Worm (Caenorhabditis elegans): Measurements from ENCODE around the gene H10D18.1.

Gene H10D18.1

ce11 chrV:3812291-3812690 is 2.7 kb upstream of the H10D18.1 start, which contains the start of gene scl-12:
TSS of gene scl-12 (plus strand) at chrV:3812591.
- TF ChIP-seq hmbx-1 (tag; optimal IDR thresholded peaks at IDR 0.05) (no peak), ama-1 (optimal IDR thresholded peaks at IDR 0.05) (no peak), ceh-13 (GFP tag; optimal IDR thresholded peaks at IDR 0.05) (no peak), hmg-4 (GFP tag; optimal IDR thresholded peaks at IDR 0.05) (no peak), tra-4 (tag; optimal IDR thresholded peaks at IDR 0.05) (no peak), hnd-1 (tag; optimal IDR thresholded peaks at IDR 0.05) (no peak), scrt-1 (GFP tag; IDR thresholded peaks at IDR 0.05) (no peak), tbx-37 (GFP tag; conservative IDR thresholded peaks at IDR 0.05) (no peak), pes-1 (GFP tag; IDR thresholded peaks at IDR 0.05) (no peak), flt-1 (GFP tag; IDR thresholded peaks at IDR 0.05) (no peak), ets-7 (tag; optimal IDR thresholded peaks at IDR 0.05) (no peak), tbx-11 (GFP tag; IDR thresholded peaks at IDR 0.05) (no peak), F13C5.2 (tag; optimal IDR thresholded peaks at IDR 0.05) (no peak), ceh-36 (tag; optimal IDR thresholded peaks at IDR 0.05) (no peak), B0310.2 (tag; optimal IDR thresholded peaks at IDR 0.05) (no peak), sea-1 (GFP tag; conservative IDR thresholded peaks at IDR 0.05) (no peak), aly-1 (tag; optimal IDR thresholded peaks at IDR 0.05) (no peak)

ce11 chrV:3814009-3814408 is 1.0 kb upstream of the H10D18.1 start:
- TF ChIP-seq tra-4 (tag; optimal IDR thresholded peaks at IDR 0.05), result no peak
- no peak for TF ChIP-seq F13C5.2 (tag; optimal IDR thresholded peaks at IDR 0.05)
- TF ChIP-seq ceh-36 (tag; optimal IDR thresholded peaks at IDR 0.05), result no peak
- no peak for TF ChIP-seq tbx-11 (GFP tag; IDR thresholded peaks at IDR 0.05)
- TF ChIP-seq sea-1 (GFP tag; conservative IDR thresholded peaks at IDR 0.05), result no peak
- TF ChIP-seq scrt-1 (GFP tag; IDR thresholded peaks at IDR 0.05), result no peak
- no peak for TF ChIP-seq B0310.2 (tag; optimal IDR thresholded peaks at IDR 0.05)
- no peak for TF ChIP-seq hmbx-1 (tag; optimal IDR thresholded peaks at IDR 0.05)
- no peak for TF ChIP-seq ceh-13 (GFP tag; optimal IDR thresholded peaks at IDR 0.05)

ce11 chrV:3820875-3821274 is 5.9 kb downstream of the H10D18.1 start:
- no peak for TF ChIP-seq sea-1 (GFP tag; conservative IDR thresholded peaks at IDR 0.05)
- TF ChIP-seq pes-1 (GFP tag; IDR thresholded peaks at IDR 0.05), result no peak
- no peak for TF ChIP-seq B0310.2 (tag; optimal IDR thresholded peaks at IDR 0.05)
- TF ChIP-seq F13C5.2 (tag; optimal IDR thresholded peaks at IDR 0.05), result no peak
- no peak for TF ChIP-seq ama-1 (optimal IDR thresholded peaks at IDR 0.05)
- TF ChIP-seq ceh-36 (tag; optimal IDR thresholded peaks at IDR 0.05), result no peak
- TF ChIP-seq hmg-4 (GFP tag; optimal IDR thresholded peaks at IDR 0.05), result no peak
- no peak for TF ChIP-seq ceh-13 (GFP tag; optimal IDR thresholded peaks at IDR 0.05)
- TF ChIP-seq flt-1 (GFP tag; IDR thresholded peaks at IDR 0.05), result no peak
- no peak for TF ChIP-seq aly-1 (tag; optimal IDR thresholded peaks at IDR 0.05)
- no peak for TF ChIP-seq tra-4 (tag; optimal IDR thresholded peaks at IDR 0.05)
- no peak for TF ChIP-seq hnd-1 (tag; optimal IDR thresholded peaks at IDR 0.05)
- no peak for TF ChIP-seq tbx-11 (GFP tag; IDR thresholded peaks at IDR 0.05)
- TF ChIP-seq scrt-1 (GFP tag; IDR thresholded peaks at IDR 0.05), result no peak
- TF ChIP-seq ets-7 (tag; optimal IDR thresholded peaks at IDR 0.05), result no peak
- TF ChIP-seq hmbx-1 (tag; optimal IDR thresholded peaks at IDR 0.05), result no peak
- TF ChIP-seq tbx-37 (GFP tag; conservative IDR thresholded peaks at IDR 0.05), result no peak

- no peak for TF ChIP-seq sea-1 (GFP tag; conservative IDR thresholded peaks at IDR 0.05)
- TF ChIP-seq pes-1 (GFP tag; IDR thresholded peaks at IDR 0.05), result no peak
- TF ChIP-seq scrt-1 (GFP tag; IDR thresholded peaks at IDR 0.05), result no peak
These were observed 10.2 kb downstream of the H10D18.1 start for ce11 chrV:3825190-3825589.

ce11 chrV:3831616-3832015 is 16.6 kb downstream of the H10D18.1 start, which contains the start of gene H10D18.5:
TSS of gene H10D18.5 (minus strand) at chrV:3831716.
- TF ChIP-seq hmbx-1 (tag; optimal IDR thresholded peaks at IDR 0.05), result no peak
- no peak for TF ChIP-seq tbx-11 (GFP tag; IDR thresholded peaks at IDR 0.05)

ce11 chrV:3832103-3832502 is 17.1 kb downstream of the H10D18.1 start:
- TF ChIP-seq hnd-1 (tag; optimal IDR thresholded peaks at IDR 0.05) (no peak), aly-1 (tag; optimal IDR thresholded peaks at IDR 0.05) (no peak), hmg-4 (GFP tag; optimal IDR thresholded peaks at IDR 0.05) (no peak), F13C5.2 (tag; optimal IDR thresholded peaks at IDR 0.05) (no peak)

- TF ChIP-seq sea-1 (GFP tag; conservative IDR thresholded peaks at IDR 0.05) (no peak), hmg-4 (GFP tag; optimal IDR thresholded peaks at IDR 0.05) (no peak), ets-7 (tag; optimal IDR thresholded peaks at IDR 0.05) (no peak), ceh-13 (GFP tag; optimal IDR thresholded peaks at IDR 0.05) (no peak), tra-4 (tag; optimal IDR thresholded peaks at IDR 0.05) (no peak), pes-1 (GFP tag; IDR thresholded peaks at IDR 0.05) (no peak), scrt-1 (GFP tag; IDR thresholded peaks at IDR 0.05) (no peak), tbx-37 (GFP tag; conservative IDR thresholded peaks at IDR 0.05) (no peak), aly-1 (tag; optimal IDR thresholded peaks at IDR 0.05) (no peak), hnd-1 (tag; optimal IDR thresholded peaks at IDR 0.05) (no peak), tbx-11 (GFP tag; IDR thresholded peaks at IDR 0.05) (no peak), ceh-36 (tag; optimal IDR thresholded peaks at IDR 0.05) (no peak), F13C5.2 (tag; optimal IDR thresholded peaks at IDR 0.05) (no peak), hmbx-1 (tag; optimal IDR thresholded peaks at IDR 0.05) (no peak), ama-1 (optimal IDR thresholded peaks at IDR 0.05) (no peak), flt-1 (GFP tag; IDR thresholded peaks at IDR 0.05) (no peak), B0310.2 (tag; optimal IDR thresholded peaks at IDR 0.05) (no peak)
These were observed 17.6 kb downstream of the H10D18.1 start for ce11 chrV:3832661-3833060.

ce11 chrV:3841462-3841861 is 26.4 kb downstream of the H10D18.1 start:
- TF ChIP-seq pes-1 (GFP tag; IDR thresholded peaks at IDR 0.05) (no peak), hmbx-1 (tag; optimal IDR thresholded peaks at IDR 0.05) (no peak)

ce11 chrV:3843926-3844325 is 28.9 kb downstream of the H10D18.1 start, which contains the start of gene ugt-32:
TSS of gene ugt-32 (minus strand) at chrV:3844007.
- TF ChIP-seq F13C5.2 (tag; optimal IDR thresholded peaks at IDR 0.05), result no peak
- no peak for TF ChIP-seq sea-1 (GFP tag; conservative IDR thresholded peaks at IDR 0.05)

Data from whole organism, early embryonic.